Worm (Caenorhabditis elegans) whole organism, young adult: Measurements from ENCODE around the gene srsx-40.

Experiments used
- C06A6.2 ChIP-seq: fragments of 200-800 bp; sonication (Bioruptor generic); conservative IDR thresholded peaks from 2 replicates; pipeline ENCODE4 v1.3.6; 2022; ENCODE audit warnings: missing genetic modification characterization, missing compliant biosample characterization
- ama-1 ChIP-seq, 3 experiments: fragments of 150-350 bp in 1 of 3; sonication (generic microtip) in 2 of 3; optimal IDR thresholded peaks; 2 replicates each; lab custom pipeline; 2014 to 2018; ENCODE audit warnings: missing biosample characterization in 2 of 3, missing genetic modification characterization in 2 of 3, missing genetic modification reagents in 2 of 3
- rpc-1 ChIP-seq, 2 experiments: fragments of 150-350 bp in 1 of 2; sonication (generic microtip) in 1 of 2; optimal IDR thresholded peaks; 2 replicates each; lab custom pipeline; 2014 to 2018; ENCODE audit warnings: missing biosample characterization in 1 of 2, missing genetic modification characterization in 1 of 2, missing genetic modification reagents in 1 of 2, missing genotype in 1 of 2
- snpc-1.3 ChIP-seq: sonication (generic microtip); optimal IDR thresholded peaks from 2 replicates; lab custom pipeline; 2017; ENCODE audit warnings: missing genetic modification characterization, mild to moderate bottlenecking, missing compliant biosample characterization, antibody characterized with exemption, moderate library complexity, missing genotype, missing genetic modification reagents; ENCODE audit not compliant: insufficient read depth
- ztf-25 ChIP-seq: fragments of 200-800 bp; sonication (Bioruptor generic); IDR thresholded peaks from 2 replicates; pipeline ENCODE4 v1.3.6; 2022; ENCODE audit warnings: missing genetic modification reagents, missing genetic modification characterization, missing compliant biosample characterization

- TF ChIP-seq ama-1 (optimal IDR thresholded peaks at IDR 0.05; lab: Kevin White, UChicago) = no peak
- no peak for TF ChIP-seq ama-1 (GFP tag; optimal IDR thresholded peaks at IDR 0.05; lab: Kevin White, UChicago)
- TF ChIP-seq ztf-25 (GFP tag; lab: Robert Waterston, UW) = no peak
- TF ChIP-seq rpc-1 (optimal IDR thresholded peaks at IDR 0.05; lab: Kevin White, UChicago) = no peak
- TF ChIP-seq rpc-1 (tag; optimal IDR thresholded peaks at IDR 0.05; lab: Kevin White, UChicago) = no peak
- TF ChIP-seq snpc-1.3 (tag; lab: Kevin White, UChicago) = no peak
- no peak for TF ChIP-seq C06A6.2 (GFP tag; lab: Robert Waterston, UW)
These were observed 35.5 kb downstream of the srsx-40 start, which contains the start of gene C12D5.5 for ce11 chrV:7667940-7668339.
